Worm (Caenorhabditis elegans) whole organism, young adult: Measurements from ENCODE around the gene asp-8.

ENCODE experiments used
- F23B12.7 ChIP-seq: sonication (generic microtip); optimal IDR thresholded peaks from 2 replicates; lab custom pipeline; 2017; ENCODE audit warnings: missing genetic modification characterization, mild to moderate bottlenecking, missing compliant biosample characterization, antibody characterized with exemption, moderate library complexity; ENCODE audit not compliant: insufficient read depth
- T07F8.4 ChIP-seq: sonication (generic microtip); optimal IDR thresholded peaks from 2 replicates; lab custom pipeline; 2016; ENCODE audit warnings: mild to moderate bottlenecking, missing genetic modification characterization, moderate library complexity, missing compliant biosample characterization
- aptf-2 ChIP-seq: fragments of 200-800 bp; sonication (Bioruptor generic); conservative IDR thresholded peaks from 2 replicates; pipeline ENCODE4 v1.3.6; 2022; ENCODE audit warnings: missing genetic modification reagents, missing genetic modification characterization, missing compliant biosample characterization
- egl-18 ChIP-seq: fragments of 200-800 bp; sonication (Bioruptor generic); IDR thresholded peaks from 2 replicates; pipeline ENCODE4 v1.3.6; 2022; ENCODE audit warnings: missing genetic modification reagents, missing genetic modification characterization, missing compliant biosample characterization
- gei-17 ChIP-seq: fragments of 200-800 bp; sonication (Bioruptor generic); optimal IDR thresholded peaks from 2 replicates; lab custom pipeline; 2018; ENCODE audit warnings: mild to moderate bottlenecking, missing genetic modification characterization, missing compliant biosample characterization
- unc-130 ChIP-seq: sonication (generic microtip); optimal IDR thresholded peaks from 2 replicates; lab custom pipeline; 2016; ENCODE audit warnings: missing genetic modification reagents, missing genetic modification characterization, missing compliant biosample characterization
- unc-62 ChIP-seq: fragments of 150-350 bp; optimal IDR thresholded peaks from 2 replicates; lab custom pipeline; 2014; ENCODE audit warnings: missing biosample characterization, missing genetic modification reagents, missing genetic modification characterization
- ztf-18 ChIP-seq: sonication (generic microtip); optimal IDR thresholded peaks from 2 replicates; lab custom pipeline; 2016; ENCODE audit warnings: missing genotype, mild to moderate bottlenecking, missing genetic modification characterization, missing compliant biosample characterization
- ztf-25 ChIP-seq: fragments of 200-800 bp; sonication (Bioruptor generic); IDR thresholded peaks from 2 replicates; pipeline ENCODE4 v1.3.6; 2022; ENCODE audit warnings: missing genetic modification reagents, missing genetic modification characterization, missing compliant biosample characterization

DNA sequence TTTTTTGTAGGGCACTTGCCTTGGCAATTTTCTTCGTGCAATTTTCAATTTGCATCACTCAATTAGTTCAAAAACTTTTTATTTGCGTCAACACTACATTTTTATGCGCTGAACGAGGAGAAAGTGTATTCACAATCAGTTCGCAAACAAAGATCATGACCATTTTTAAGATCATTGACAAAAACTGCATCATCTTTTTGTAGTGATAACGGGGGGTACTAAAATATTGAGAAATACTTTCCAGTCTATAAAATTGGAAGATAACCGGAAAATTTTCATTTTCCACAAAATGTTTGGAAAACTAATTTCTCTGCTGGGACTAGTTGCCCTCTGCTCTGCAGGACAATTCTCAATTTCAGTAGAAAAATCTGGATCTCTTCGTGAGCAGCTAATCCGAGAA, at the start of gene asp-8:
- TF ChIP-seq unc-62 (GFP tag; lab: Kevin White, UChicago) (no peak), ztf-25 (GFP tag; lab: Robert Waterston, UW) (no peak), unc-130 (GFP tag; lab: Kevin White, UChicago) (no peak), egl-18 (no peak), ztf-18 (tag; lab: Kevin White, UChicago) (no peak), T07F8.4 (no peak), F23B12.7 (tag; lab: Kevin White, UChicago) (no peak), aptf-2 (GFP tag; lab: Robert Waterston, UW) (no peak), gei-17 (no peak)
